Fruit fly (Drosophila melanogaster): ENCODE data around the gene GstD7.

dm6 chr3R:12405134-12405533, 26.8 kb downstream of the GstD7 start:
- no peak for TF ChIP-seq psq (optimal IDR thresholded peaks at IDR 0.05)
- no peak for TF ChIP-seq h (optimal IDR thresholded peaks at IDR 0.05)
- no peak for TF ChIP-seq Myc (optimal IDR thresholded peaks at IDR 0.05)
- TF ChIP-seq insv (optimal IDR thresholded peaks at IDR 0.05): no peak
- no peak for TF ChIP-seq Sin3A (optimal IDR thresholded peaks at IDR 0.05)
- no peak for TF ChIP-seq ttk (optimal IDR thresholded peaks at IDR 0.05)
